Fruit fly (Drosophila melanogaster) whole organism, embryonic: ENCODE data around the gene CecB.

Source experiments
- Awh ChIP-seq: fragments of 200-800 bp; sonication (Bioruptor generic); IDR thresholded peaks from 2 replicates; pipeline ENCODE4, ENCODE4 v1.3.6; 2022; ENCODE audit warnings: missing biosample characterization, missing genetic modification characterization
- B-H2 ChIP-seq: fragments of 200-800 bp; sonication (Bioruptor generic); optimal IDR thresholded peaks from 2 replicates; lab custom pipeline; 2018; ENCODE audit warnings: missing biosample characterization, mild to moderate bottlenecking, missing genetic modification characterization
- CG10209 ChIP-seq: fragments of 200-800 bp; sonication (Bioruptor generic); optimal IDR thresholded peaks from 3 replicates; lab custom pipeline; 2017; ENCODE audit warnings: missing biosample characterization, mild to moderate bottlenecking, missing genetic modification characterization, missing genetic modification reagents
- CG10543 ChIP-seq: fragments of 200-800 bp; sonication (Bioruptor generic); optimal IDR thresholded peaks from 3 replicates; lab custom pipeline; 2017; ENCODE audit warnings: missing biosample characterization, mild to moderate bottlenecking, missing genetic modification characterization, moderate library complexity
- CG10654 ChIP-seq: fragments of 200-800 bp; sonication (Bioruptor generic); optimal IDR thresholded peaks from 2 replicates; lab custom pipeline; 2016; ENCODE audit warnings: missing biosample characterization, missing genetic modification characterization
- CG11085 ChIP-seq: fragments of 200-800 bp; sonication (Bioruptor generic); IDR thresholded peaks from 2 replicates; pipeline ENCODE4 v1.3.6; 2022; ENCODE audit warnings: missing biosample characterization, missing genetic modification characterization
- CG11456 ChIP-seq: fragments of 200-800 bp; sonication (Bioruptor generic); IDR thresholded peaks from 3 replicates; pipeline ENCODE4 v1.3.6; 2022; ENCODE audit warnings: missing biosample characterization, missing genetic modification characterization
- CG12942 ChIP-seq: fragments of 200-800 bp; sonication (Bioruptor generic); optimal IDR thresholded peaks from 3 replicates; lab custom pipeline; 2016; ENCODE audit warnings: missing biosample characterization, missing genetic modification characterization
- CG13287 ChIP-seq: fragments of 200-800 bp; sonication (Bioruptor generic); IDR thresholded peaks from 2 replicates; pipeline ENCODE4 v1.3.6; 2022; ENCODE audit warnings: missing biosample characterization, missing genetic modification characterization; ENCODE audit not compliant: partially characterized antibody
- CG15601 ChIP-seq: fragments of 200-800 bp; sonication (Bioruptor generic); optimal IDR thresholded peaks from 3 replicates; lab custom pipeline; 2019; ENCODE audit warnings: missing biosample characterization, mild to moderate bottlenecking, missing genetic modification characterization, moderate library complexity
- CG1602 ChIP-seq: fragments of 200-800 bp; sonication (Bioruptor generic); optimal IDR thresholded peaks from 3 replicates; lab custom pipeline; 2016; ENCODE audit warnings: missing biosample characterization, missing genetic modification characterization
- CG1603 ChIP-seq: fragments of 200-800 bp; sonication (Bioruptor generic); optimal IDR thresholded peaks from 2 replicates; lab custom pipeline; 2019; ENCODE audit warnings: missing biosample characterization, mild to moderate bottlenecking, missing genetic modification characterization, moderate library complexity
- CG18764 ChIP-seq: fragments of 200-800 bp; sonication (Bioruptor generic); optimal IDR thresholded peaks from 3 replicates; lab custom pipeline; 2016; ENCODE audit warnings: missing biosample characterization, missing genetic modification characterization
- CG30020 ChIP-seq: fragments of 200-800 bp; optimal IDR thresholded peaks from 2 replicates; lab custom pipeline; 2019; ENCODE audit warnings: missing biosample characterization, mild to moderate bottlenecking, missing genetic modification characterization, moderate library complexity
- CG31224 ChIP-seq: fragments of 200-800 bp; sonication (Bioruptor generic); IDR thresholded peaks from 2 replicates; pipeline ENCODE4 v1.3.6; 2022; ENCODE audit warnings: missing biosample characterization, missing genetic modification characterization
- CG42726 ChIP-seq: fragments of 200-800 bp; sonication (Bioruptor generic); IDR thresholded peaks from 2 replicates; pipeline ENCODE4 v1.3.6; 2022; ENCODE audit warnings: missing biosample characterization, missing genetic modification characterization; ENCODE audit not compliant: partially characterized antibody
- CG4360 ChIP-seq: fragments of 200-800 bp; sonication (Bioruptor generic); IDR thresholded peaks from 2 replicates; pipeline ENCODE4 v1.3.6; 2022; ENCODE audit warnings: missing biosample characterization, missing genetic modification characterization
- CG6854 ChIP-seq: fragments of 200-800 bp; sonication (Bioruptor generic); optimal IDR thresholded peaks from 3 replicates; lab custom pipeline; 2017; ENCODE audit warnings: missing biosample characterization, mild to moderate bottlenecking, missing genetic modification characterization
- CG7963 ChIP-seq: fragments of 200-800 bp; sonication (Bioruptor generic); IDR thresholded peaks from 3 replicates; pipeline ENCODE4 v1.3.6; 2022; ENCODE audit warnings: missing biosample characterization, missing genetic modification characterization; ENCODE audit not compliant: partially characterized antibody
- CG8388 ChIP-seq: fragments of 200-800 bp; sonication (Bioruptor generic); optimal IDR thresholded peaks from 2 replicates; lab custom pipeline; 2019; ENCODE audit warnings: missing biosample characterization, mild to moderate bottlenecking, missing genetic modification characterization, moderate library complexity
- CG8765 ChIP-seq: fragments of 200-800 bp; sonication (Bioruptor generic); IDR thresholded peaks from 2 replicates; pipeline ENCODE4 v1.3.6; 2022; ENCODE audit warnings: missing biosample characterization, missing genetic modification characterization
- Camta ChIP-seq: fragments of 200-800 bp; sonication (Bioruptor generic); optimal IDR thresholded peaks from 2 replicates; lab custom pipeline; 2016; ENCODE audit warnings: missing biosample characterization, missing genetic modification characterization
- CoRest ChIP-seq: fragments of 200-800 bp; sonication (Bioruptor generic); optimal IDR thresholded peaks from 3 replicates; lab custom pipeline; 2018; ENCODE audit warnings: missing biosample characterization, mild to moderate bottlenecking, missing genetic modification characterization, moderate library complexity
- Dbx ChIP-seq: fragments of 200-800 bp; sonication (Bioruptor generic); IDR thresholded peaks from 3 replicates; pipeline ENCODE4 v1.3.6; 2022; ENCODE audit warnings: missing biosample characterization, missing genetic modification characterization
- HLHmδ ChIP-seq: fragments of 200-800 bp; sonication (Bioruptor generic); optimal IDR thresholded peaks from 2 replicates; lab custom pipeline; 2018; ENCODE audit warnings: missing biosample characterization, mild to moderate bottlenecking, missing genetic modification characterization, moderate library complexity
- Hand ChIP-seq: fragments of 200-800 bp; sonication (Bioruptor generic); optimal IDR thresholded peaks from 2 replicates; lab custom pipeline; 2017; ENCODE audit warnings: mild to moderate bottlenecking, missing biosample characterization, missing genetic modification reagents, missing genetic modification characterization
- Hr3 ChIP-seq: fragments of 200-800 bp; sonication (Bioruptor generic); optimal IDR thresholded peaks from 3 replicates; lab custom pipeline; 2016; ENCODE audit warnings: missing biosample characterization, missing genetic modification characterization
- Max ChIP-seq: fragments of 200-800 bp; sonication (Bioruptor generic); optimal IDR thresholded peaks from 2 replicates; lab custom pipeline; 2016; ENCODE audit warnings: missing biosample characterization, mild to moderate bottlenecking, missing genetic modification characterization
- Myb ChIP-seq: fragments of 200-800 bp; sonication (Bioruptor generic); optimal IDR thresholded peaks from 2 replicates; lab custom pipeline; 2016; ENCODE audit warnings: missing biosample characterization, missing genetic modification characterization
- Neu2 ChIP-seq: fragments of 200-800 bp; sonication (Bioruptor generic); optimal IDR thresholded peaks from 3 replicates; lab custom pipeline; 2016; ENCODE audit warnings: missing biosample characterization, missing genetic modification characterization, borderline replicate concordance
- Nf-YC ChIP-seq: fragments of 200-800 bp; optimal IDR thresholded peaks from 3 replicates; lab custom pipeline; 2019; ENCODE audit warnings: missing biosample characterization, mild to moderate bottlenecking, missing genetic modification characterization, moderate library complexity
- Side ChIP-seq: fragments of 200-800 bp; sonication (Bioruptor generic); optimal IDR thresholded peaks from 2 replicates; lab custom pipeline; 2016; ENCODE audit warnings: missing biosample characterization, missing genetic modification characterization
- YL-1 ChIP-seq: fragments of 200-800 bp; sonication (Bioruptor generic); optimal IDR thresholded peaks from 3 replicates; lab custom pipeline; 2017; ENCODE audit warnings: missing biosample characterization, mild to moderate bottlenecking, missing genetic modification characterization
- bsh ChIP-seq, 2 experiments: fragments of 200-800 bp; sonication (Bioruptor generic); optimal IDR thresholded peaks; 2 replicates each; lab custom pipeline; 2017 to 2018; ENCODE audit warnings: mild to moderate bottlenecking in 2 of 2, missing biosample characterization in 2 of 2, missing genetic modification characterization in 2 of 2, moderate library complexity in 1 of 2
- corto ChIP-seq: fragments of 200-800 bp; sonication (Bioruptor generic); optimal IDR thresholded peaks from 2 replicates; lab custom pipeline; 2016; ENCODE audit warnings: missing biosample characterization, mild to moderate bottlenecking, missing genetic modification characterization, moderate library complexity
- fd64A ChIP-seq: fragments of 200-800 bp; sonication (Bioruptor generic); optimal IDR thresholded peaks from 3 replicates; lab custom pipeline; 2018; ENCODE audit warnings: missing biosample characterization, mild to moderate bottlenecking, missing genetic modification characterization
- fd96Cb ChIP-seq: fragments of 200-800 bp; sonication (Bioruptor generic); optimal IDR thresholded peaks from 2 replicates; lab custom pipeline; 2018; ENCODE audit warnings: missing biosample characterization, mild to moderate bottlenecking, missing genetic modification characterization, moderate library complexity
- gro ChIP-seq: fragments of 200-800 bp; sonication (Bioruptor generic); optimal IDR thresholded peaks from 2 replicates; lab custom pipeline; 2016; ENCODE audit warnings: missing biosample characterization, missing genetic modification characterization
- hbn ChIP-seq: fragments of 200-800 bp; sonication (Bioruptor generic); IDR thresholded peaks from 2 replicates; pipeline ENCODE4 v1.3.6; 2022; ENCODE audit warnings: missing biosample characterization, missing genetic modification characterization; ENCODE audit not compliant: partially characterized antibody
- hkb ChIP-seq, 2 experiments: fragments of 200-800 bp in 1 of 2; fragments of >200 bp in 1 of 2; sonication (Bioruptor generic) in 1 of 2; IDR thresholded peaks in 1 of 2; optimal IDR thresholded peaks in 1 of 2; 2 replicates each; pipeline versions ENCODE4 v1.3.6 to Lab custom; 2017 to 2022; ENCODE audit warnings: missing biosample characterization in 1 of 2, missing genetic modification characterization in 1 of 2
- klu ChIP-seq: fragments of 200-800 bp; sonication (Bioruptor generic); IDR thresholded peaks from 2 replicates; pipeline ENCODE4 v1.3.6; 2022; ENCODE audit warnings: missing biosample characterization, missing genetic modification characterization
- nom ChIP-seq: fragments of 200-800 bp; sonication (Bioruptor generic); optimal IDR thresholded peaks from 2 replicates; lab custom pipeline; 2017; ENCODE audit warnings: missing biosample characterization, missing genetic modification characterization, mild to moderate bottlenecking, moderate library complexity, missing genetic modification reagents
- row ChIP-seq: fragments of 200-800 bp; sonication (Bioruptor generic); IDR thresholded peaks from 3 replicates; pipeline ENCODE4 v1.3.6; 2022; ENCODE audit warnings: missing biosample characterization, missing genetic modification characterization
- sd ChIP-seq: fragments of 200-800 bp; sonication (Bioruptor generic); optimal IDR thresholded peaks from 3 replicates; lab custom pipeline; 2018; ENCODE audit warnings: missing biosample characterization, mild to moderate bottlenecking, missing genetic modification characterization, moderate library complexity
- sim ChIP-seq: fragments of 200-800 bp; sonication (Bioruptor generic); IDR thresholded peaks from 2 replicates; pipeline ENCODE4 v1.3.6; 2022; ENCODE audit warnings: missing biosample characterization, missing genetic modification characterization
- sisA ChIP-seq: fragments of 200-800 bp; sonication (Bioruptor generic); IDR thresholded peaks from 2 replicates; pipeline ENCODE4 v1.3.6; 2022; ENCODE audit warnings: missing biosample characterization, missing genetic modification characterization
- so ChIP-seq: fragments of 200-800 bp; sonication (Bioruptor generic); IDR thresholded peaks from 3 replicates; pipeline ENCODE4 v1.3.6; 2022; ENCODE audit warnings: missing biosample characterization, missing genetic modification characterization
- tin ChIP-seq: fragments of 200-800 bp; sonication (Bioruptor generic); optimal IDR thresholded peaks from 3 replicates; lab custom pipeline; 2016; ENCODE audit warnings: missing biosample characterization, missing genetic modification characterization
- toy ChIP-seq: fragments of 200-800 bp; sonication (Bioruptor generic); IDR thresholded peaks from 2 replicates; pipeline ENCODE4 v1.3.6; 2022; ENCODE audit warnings: missing biosample characterization, missing genetic modification characterization
- yki ChIP-seq: fragments of >200 bp; optimal IDR thresholded peaks from 3 replicates; lab custom pipeline; 2018
- zf30C ChIP-seq: fragments of 200-800 bp; sonication (Bioruptor generic); optimal IDR thresholded peaks from 3 replicates; lab custom pipeline; 2018; ENCODE audit warnings: missing biosample characterization, mild to moderate bottlenecking, missing genetic modification characterization

CecB gene

DNA sequence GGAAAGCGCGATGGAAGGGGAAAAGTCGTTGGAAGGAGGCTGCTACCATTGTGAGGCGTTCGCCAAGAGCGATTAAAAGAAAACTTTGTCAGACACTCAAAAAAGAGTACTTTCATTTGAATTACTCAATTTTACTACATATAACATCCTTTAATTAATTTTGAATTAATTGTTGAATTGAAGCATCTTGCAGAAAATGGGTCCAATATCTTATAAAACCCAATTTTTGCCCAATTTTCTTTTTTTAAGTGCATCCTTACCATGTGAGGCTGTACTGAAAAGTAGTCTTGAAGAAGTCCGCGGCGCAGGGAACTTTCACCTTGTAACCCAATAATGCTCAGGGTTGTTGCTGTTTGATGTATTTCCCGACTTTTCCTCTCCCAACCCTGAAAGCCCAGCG lies 21.7 kb upstream of the CecB start (continued):
- TF ChIP-seq zf30C (GFP tag; lab: Kevin White, UChicago) (no peak), HLHmδ (GFP tag; lab: Kevin White, UChicago) (no peak), Side (GFP tag; lab: Kevin White, UChicago) (no peak), nom (GFP tag; lab: Kevin White, UChicago) (no peak), Awh (GFP tag; lab: Robert Waterston, UW) (no peak), Neu2 (GFP tag; lab: Kevin White, UChicago) (no peak), CG13287 (GFP tag; lab: Robert Waterston, UW) (no peak), Hand (GFP tag; lab: Kevin White, UChicago) (peak; percentile 8), CG8765 (no peak), YL-1 (no peak), fd96Cb (tag; lab: Kevin White, UChicago) (peak; percentile 2), Nf-YC (no peak), Myb (no peak), tin (GFP tag; lab: Kevin White, UChicago) (peak; percentile 29), Dbx (GFP tag; lab: Robert Waterston, UW) (0 out of 3 replicates have a peak, but pooled peaks have one; percentile 49), CG1603 (tag; lab: Kevin White, UChicago) (peak; percentile 39), CG12942 (GFP tag; lab: Kevin White, UChicago) (no peak), Hr3 (no peak), so (no peak), B-H2 (GFP tag; lab: Kevin White, UChicago) (no peak), CG15601 (tag; lab: Kevin White, UChicago) (peak; percentile 30), CG10543 (GFP tag; lab: Kevin White, UChicago) (no peak), CG8388 (peak; percentile 46), bsh (GFP tag; optimal IDR thresholded peaks at IDR 0.05; lab: Kevin White, UChicago) (peak in 1 of 2 experiments; percentile 56), CG10654 (GFP tag; lab: Kevin White, UChicago) (no peak), CG42726 (GFP tag; lab: Robert Waterston, UW) (no peak), CoRest (tag; lab: Kevin White, UChicago) (peak; percentile 51), CG30020 (no peak), CG18764 (GFP tag; lab: Kevin White, UChicago) (no peak), CG31224 (GFP tag; lab: Robert Waterston, UW) (0 out of 2 replicates have a peak, but pooled peaks have one; percentile 13), CG1602 (GFP tag; lab: Kevin White, UChicago) (no peak), gro (no peak), CG4360 (no peak), sim (no peak), CG11085 (GFP tag; lab: Robert Waterston, UW) (no peak), yki (lab: Kevin White, UChicago) (no peak), sisA (GFP tag; lab: Robert Waterston, UW) (peak; percentile 39; the same call in 1 of the 2 replicates), CG10209 (peak; percentile 1), klu (no peak), toy (no peak), hkb (optimal IDR thresholded peaks at IDR 0.05; lab: Kevin White, UChicago) (no peak), hkb (GFP tag; IDR thresholded peaks at IDR 0.05; lab: Robert Waterston, UW) (peak; percentile 57), sd (tag; lab: Kevin White, UChicago) (no peak), corto (GFP tag; lab: Kevin White, UChicago) (no peak), hbn (GFP tag; lab: Robert Waterston, UW) (no peak), CG6854 (GFP tag; lab: Kevin White, UChicago) (no peak), CG11456 (GFP tag; lab: Robert Waterston, UW) (no peak), Max (no peak), CG7963 (GFP tag; lab: Robert Waterston, UW) (no peak), row (GFP tag; lab: Robert Waterston, UW) (peak; percentile 73), Camta (GFP tag; lab: Kevin White, UChicago) (no peak), fd64A (GFP tag; lab: Kevin White, UChicago) (no peak)
